Worm (Caenorhabditis elegans) whole organism, young adult: ENCODE measurements around the gene fbxb-21.
"Not testable (repeated sequence)": the region's sequence is repeated elsewhere in the genome, so short reads cannot be mapped to it uniquely, and the experiment has no call there.

ENCODE experiments used
- C06A6.2 ChIP-seq: fragments of 200-800 bp; sonication (Bioruptor generic); conservative IDR thresholded peaks from 2 replicates; pipeline ENCODE4 v1.3.6; 2022; ENCODE audit warnings: missing genetic modification characterization, missing compliant biosample characterization
- F55B11.4 ChIP-seq: sonication (generic microtip); optimal IDR thresholded peaks from 2 replicates; lab custom pipeline; 2016; ENCODE audit warnings: missing compliant biosample characterization, missing genetic modification characterization, borderline replicate concordance; ENCODE audit not compliant: insufficient read depth
- Y53F4B.3 ChIP-seq: fragments of 200-800 bp; sonication (Bioruptor generic); IDR thresholded peaks from 2 replicates; pipeline ENCODE4 v1.3.6; 2022; ENCODE audit warnings: missing genetic modification reagents, missing genetic modification characterization, missing compliant biosample characterization
- Y67H2A.10 ChIP-seq: fragments of 200-800 bp; sonication (Bioruptor generic); conservative IDR thresholded peaks from 2 replicates; pipeline ENCODE4 v1.3.6; 2022; ENCODE audit warnings: missing genetic modification reagents, missing genetic modification characterization, missing compliant biosample characterization
- Y79H2A.3 ChIP-seq: fragments of 200-800 bp; sonication (Bioruptor generic); conservative IDR thresholded peaks from 2 replicates; pipeline ENCODE4 v1.3.6; 2022; ENCODE audit warnings: missing genetic modification reagents, missing genetic modification characterization, missing compliant biosample characterization
- Y95B8A.8 ChIP-seq: fragments of 200-800 bp; sonication (Bioruptor generic); IDR thresholded peaks from 2 replicates; pipeline ENCODE4 v1.3.6; 2022; ENCODE audit warnings: missing genetic modification reagents, missing genetic modification characterization, missing compliant biosample characterization
- atf-7 ChIP-seq: sonication (generic microtip); optimal IDR thresholded peaks from 2 replicates; lab custom pipeline; 2017; ENCODE audit warnings: mild to moderate bottlenecking, missing genetic modification characterization, missing compliant biosample characterization
- attf-3 ChIP-seq: fragments of 200-800 bp; sonication (Bioruptor generic); conservative IDR thresholded peaks from 2 replicates; pipeline ENCODE4 v1.3.6; 2022; ENCODE audit warnings: missing genetic modification reagents, missing genetic modification characterization, missing compliant biosample characterization
- ceh-27 ChIP-seq: fragments of 200-800 bp; sonication (Bioruptor generic); optimal IDR thresholded peaks from 2 replicates; lab custom pipeline; 2018; ENCODE audit warnings: mild to moderate bottlenecking, missing genetic modification characterization, moderate library complexity, missing compliant biosample characterization
- ceh-79 ChIP-seq: sonication (generic microtip); optimal IDR thresholded peaks from 2 replicates; lab custom pipeline; 2017; ENCODE audit warnings: mild to moderate bottlenecking, missing genetic modification characterization, missing compliant biosample characterization
- dox-1 ChIP-seq: fragments of 200-800 bp; sonication (Bioruptor generic); IDR thresholded peaks from 2 replicates; pipeline ENCODE4 v1.3.6; 2022; ENCODE audit warnings: missing genetic modification reagents, missing genetic modification characterization, missing compliant biosample characterization
- dpff-1 ChIP-seq: sonication (generic microtip); optimal IDR thresholded peaks from 2 replicates; lab custom pipeline; 2017; ENCODE audit warnings: mild to moderate bottlenecking, missing genetic modification characterization, missing compliant biosample characterization
- dpl-1 ChIP-seq: fragments of 150-350 bp; optimal IDR thresholded peaks from 2 replicates; lab custom pipeline; 2014; ENCODE audit warnings: missing biosample characterization, missing genetic modification reagents, missing genetic modification characterization
- egl-18 ChIP-seq: fragments of 200-800 bp; sonication (Bioruptor generic); IDR thresholded peaks from 2 replicates; pipeline ENCODE4 v1.3.6; 2022; ENCODE audit warnings: missing genetic modification reagents, missing genetic modification characterization, missing compliant biosample characterization
- ets-4 ChIP-seq: fragments of 200-800 bp; sonication (Bioruptor generic); optimal IDR thresholded peaks from 2 replicates; lab custom pipeline; 2018; ENCODE audit warnings: mild to moderate bottlenecking, missing genetic modification characterization, missing compliant biosample characterization
- fkh-3 ChIP-seq: sonication (generic microtip); optimal IDR thresholded peaks from 2 replicates; lab custom pipeline; 2016; ENCODE audit warnings: mild to moderate bottlenecking, missing genetic modification characterization, missing compliant biosample characterization
- gei-17 ChIP-seq: fragments of 200-800 bp; sonication (Bioruptor generic); optimal IDR thresholded peaks from 2 replicates; lab custom pipeline; 2018; ENCODE audit warnings: mild to moderate bottlenecking, missing genetic modification characterization, missing compliant biosample characterization
- lag-1 ChIP-seq: fragments of 200-800 bp; sonication (Bioruptor generic); IDR thresholded peaks from 2 replicates; pipeline ENCODE4 v1.3.6; 2022; ENCODE audit warnings: missing genetic modification reagents, missing genetic modification characterization, missing compliant biosample characterization
- let-526 ChIP-seq: fragments of 200-800 bp; sonication (Bioruptor generic); IDR thresholded peaks from 2 replicates; pipeline ENCODE4 v1.3.6; 2022; ENCODE audit warnings: missing genetic modification reagents, missing genetic modification characterization, missing compliant biosample characterization
- lin-35 ChIP-seq, 3 experiments: fragments of 150-350 bp in 2 of 3; sonication (generic microtip) in 1 of 3; optimal IDR thresholded peaks; 2 replicates each; lab custom pipeline; 2014 to 2018; ENCODE audit warnings: missing biosample characterization in 3 of 3, missing genetic modification characterization in 3 of 3, missing genetic modification reagents in 3 of 3
- lin-54 ChIP-seq: fragments of 200-800 bp; sonication (Bioruptor generic); optimal IDR thresholded peaks from 2 replicates; lab custom pipeline; 2018; ENCODE audit warnings: mild to moderate bottlenecking, missing genetic modification characterization, missing compliant biosample characterization
- madf-8 ChIP-seq: fragments of 200-800 bp; sonication (Bioruptor generic); conservative IDR thresholded peaks from 2 replicates; pipeline ENCODE4 v1.3.6; 2022; ENCODE audit warnings: missing genetic modification reagents, missing genetic modification characterization, missing compliant biosample characterization
- mel-28 ChIP-seq: sonication (generic microtip); optimal IDR thresholded peaks from 2 replicates; lab custom pipeline; 2016; ENCODE audit warnings: borderline replicate concordance, mild to moderate bottlenecking, missing genetic modification characterization, missing compliant biosample characterization
- nhr-120 ChIP-seq: fragments of 200-800 bp; sonication (Bioruptor generic); IDR thresholded peaks from 2 replicates; pipeline ENCODE4 v1.3.6; 2022; ENCODE audit warnings: missing genetic modification characterization, missing compliant biosample characterization
- nhr-179 ChIP-seq: sonication (generic microtip); optimal IDR thresholded peaks from 2 replicates; lab custom pipeline; 2016; ENCODE audit warnings: mild to moderate bottlenecking, missing genetic modification characterization, missing compliant biosample characterization
- nhr-80 ChIP-seq: sonication (generic microtip); optimal IDR thresholded peaks from 2 replicates; lab custom pipeline; 2016; ENCODE audit warnings: missing genetic modification characterization, missing compliant biosample characterization
- pha-4 ChIP-seq: fragments of 150-350 bp; sonication (generic microtip); optimal IDR thresholded peaks from 2 replicates; lab custom pipeline; 2014; ENCODE audit warnings: missing biosample characterization, missing genetic modification reagents, missing genetic modification characterization
- rec-8 ChIP-seq, 2 experiments: sonication (generic microtip); optimal IDR thresholded peaks; 2 replicates each; lab custom pipeline; 2016; ENCODE audit warnings: mild to moderate bottlenecking in 2 of 2, missing genetic modification characterization in 2 of 2, missing genetic modification reagents in 2 of 2, missing genotype in 2 of 2, missing biosample characterization in 1 of 2, missing compliant biosample characterization in 1 of 2, moderate library complexity in 1 of 2
- sdz-38 ChIP-seq: sonication (generic microtip); optimal IDR thresholded peaks from 2 replicates; lab custom pipeline; 2016; ENCODE audit warnings: missing genotype, missing genetic modification characterization, missing compliant biosample characterization
- snpc-1.3 ChIP-seq: sonication (generic microtip); optimal IDR thresholded peaks from 2 replicates; lab custom pipeline; 2017; ENCODE audit warnings: missing genetic modification characterization, mild to moderate bottlenecking, missing compliant biosample characterization, antibody characterized with exemption, moderate library complexity, missing genotype, missing genetic modification reagents; ENCODE audit not compliant: insufficient read depth
- snpc-4 ChIP-seq, 5 experiments: fragments of 150-350 bp in 1 of 5; sonication (generic microtip) in 4 of 5; optimal IDR thresholded peaks; 2 replicates each; lab custom pipeline; 2014 to 2018; ENCODE audit warnings: missing genetic modification characterization in 5 of 5, missing biosample characterization in 3 of 5, antibody characterized with exemption in 2 of 5, mild to moderate bottlenecking in 2 of 5, missing compliant biosample characterization in 2 of 5, missing genotype in 2 of 5, moderate library complexity in 2 of 5, missing genetic modification reagents in 1 of 5
- somi-1 ChIP-seq: fragments of 200-800 bp; sonication (Bioruptor generic); optimal IDR thresholded peaks from 2 replicates; lab custom pipeline; 2018; ENCODE audit warnings: mild to moderate bottlenecking, missing genetic modification characterization, missing compliant biosample characterization
- unc-130 ChIP-seq: sonication (generic microtip); optimal IDR thresholded peaks from 2 replicates; lab custom pipeline; 2016; ENCODE audit warnings: missing genetic modification reagents, missing genetic modification characterization, missing compliant biosample characterization
- xnd-1 ChIP-seq: sonication (generic microtip); optimal IDR thresholded peaks from 2 replicates; lab custom pipeline; 2016; ENCODE audit warnings: missing genotype, missing genetic modification reagents, missing genetic modification characterization, missing compliant biosample characterization
- ztf-28 ChIP-seq: fragments of 200-800 bp; sonication (Bioruptor generic); IDR thresholded peaks from 2 replicates; pipeline ENCODE4 v1.3.6; 2022; ENCODE audit warnings: missing genetic modification reagents, missing genetic modification characterization, missing compliant biosample characterization
- ztf-6 ChIP-seq: fragments of 200-800 bp; sonication (Bioruptor generic); IDR thresholded peaks from 2 replicates; pipeline ENCODE4 v1.3.6; 2022; ENCODE audit warnings: missing genetic modification reagents, missing genetic modification characterization, missing compliant biosample characterization

fbxb-21 gene

DNA sequence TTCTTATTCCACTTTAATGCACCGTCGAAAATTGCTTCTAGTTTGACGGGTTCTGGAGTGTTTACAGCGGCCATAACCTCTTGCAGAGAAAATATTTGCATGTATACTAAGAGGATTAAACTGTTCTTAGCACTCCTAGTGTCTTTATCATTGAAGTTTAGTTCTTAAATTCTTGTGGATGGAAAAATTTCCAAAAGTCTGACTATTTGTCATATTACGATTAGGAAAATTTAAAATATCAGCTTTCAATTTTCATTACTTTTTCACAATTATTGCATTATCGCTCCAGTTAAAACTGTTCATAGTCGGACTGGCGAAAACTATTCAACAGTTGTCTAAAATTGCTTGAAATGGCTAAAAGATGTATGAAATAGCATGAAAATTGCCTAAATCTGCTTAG, 12.2 kb upstream of the fbxb-21 start, which contains the start of gene ZC204.13:
TSS of gene ZC204.13 (minus strand) at position 101 of the 400 bp plus-strand sequence.
- not testable (repeated sequence) for TF ChIP-seq egl-18 (GFP tag; lab: Robert Waterston, UW); ets-4 (GFP tag; lab: Kevin White, UChicago); Y95B8A.8 (GFP tag; lab: Robert Waterston, UW)

DNA sequence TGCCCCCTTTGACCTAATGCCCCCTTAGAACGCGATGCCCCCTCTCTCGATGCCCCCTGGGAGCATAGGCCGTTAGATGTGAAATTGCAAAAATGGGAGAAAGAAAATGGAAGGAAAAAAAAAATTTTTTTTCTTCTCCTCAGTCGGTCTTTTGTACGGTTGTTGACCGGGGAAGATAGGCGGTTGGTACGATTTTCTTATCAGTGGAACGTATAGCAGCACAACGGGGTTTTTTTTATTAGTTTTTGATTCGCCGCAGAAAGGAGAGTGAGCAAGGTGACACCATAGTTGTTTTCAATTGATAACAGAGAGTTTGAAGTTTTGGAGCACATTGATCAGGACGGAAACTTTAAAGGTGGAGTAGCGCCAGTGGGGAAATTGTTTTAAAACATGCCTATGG, 11.1 kb upstream of the fbxb-21 start:
- TF ChIP-seq dox-1 (GFP tag; lab: Robert Waterston, UW) (peak; percentile 67; the same call in 1 of the 2 replicates), nhr-80 (peak; percentile 75)

DNA sequence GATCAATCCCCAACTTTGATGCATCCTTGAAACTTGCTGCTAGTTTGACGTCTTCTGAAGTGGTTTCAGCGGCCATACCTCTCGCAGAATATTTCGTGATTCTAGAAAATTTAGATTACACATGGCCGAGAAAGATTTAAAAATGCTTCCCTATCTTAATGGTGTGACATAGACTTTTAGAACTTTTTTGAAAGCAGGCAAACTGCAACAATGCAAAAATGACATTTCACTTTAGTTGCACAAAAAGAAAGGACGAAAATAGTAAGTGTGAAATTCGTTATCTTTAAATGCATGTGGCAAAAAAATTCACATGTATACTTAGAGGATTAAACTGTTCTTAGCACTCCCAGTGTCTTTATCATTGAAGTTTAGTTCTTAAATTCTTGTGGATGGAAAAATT, 8.5 kb upstream of the fbxb-21 start, which contains the start of gene ZC204.12:
TSS of gene ZC204.12 (minus strand) at position 101 of the 400 bp plus-strand sequence.
- TF ChIP-seq F55B11.4 (tag; lab: Kevin White, UChicago) (no peak), lin-35 (GFP tag; optimal IDR thresholded peaks at IDR 0.05; lab: Kevin White, UChicago) (no peak), lin-54 (GFP tag; lab: Kevin White, UChicago) (no peak), C06A6.2 (GFP tag; lab: Robert Waterston, UW) (no peak), Y53F4B.3 (GFP tag; lab: Robert Waterston, UW) (no peak), snpc-4 (GFP tag; optimal IDR thresholded peaks at IDR 0.05; lab: Kevin White, UChicago) (no peak), snpc-4 (tag; optimal IDR thresholded peaks at IDR 0.05; lab: Kevin White, UChicago) (no peak), ztf-6 (GFP tag; lab: Robert Waterston, UW) (no peak), ztf-28 (GFP tag; lab: Robert Waterston, UW) (no peak), xnd-1 (tag; lab: Kevin White, UChicago) (no peak), ceh-79 (no peak), lag-1 (GFP tag; lab: Robert Waterston, UW) (no peak), Y67H2A.10 (no peak), madf-8 (GFP tag; lab: Robert Waterston, UW) (no peak), unc-130 (GFP tag; lab: Kevin White, UChicago) (no peak), sdz-38 (tag; lab: Kevin White, UChicago) (no peak), snpc-1.3 (tag; lab: Kevin White, UChicago) (no peak), nhr-120 (GFP tag; lab: Robert Waterston, UW) (no peak), Y79H2A.3 (GFP tag; lab: Robert Waterston, UW) (no peak), fkh-3 (tag; lab: Kevin White, UChicago) (no peak)

DNA sequence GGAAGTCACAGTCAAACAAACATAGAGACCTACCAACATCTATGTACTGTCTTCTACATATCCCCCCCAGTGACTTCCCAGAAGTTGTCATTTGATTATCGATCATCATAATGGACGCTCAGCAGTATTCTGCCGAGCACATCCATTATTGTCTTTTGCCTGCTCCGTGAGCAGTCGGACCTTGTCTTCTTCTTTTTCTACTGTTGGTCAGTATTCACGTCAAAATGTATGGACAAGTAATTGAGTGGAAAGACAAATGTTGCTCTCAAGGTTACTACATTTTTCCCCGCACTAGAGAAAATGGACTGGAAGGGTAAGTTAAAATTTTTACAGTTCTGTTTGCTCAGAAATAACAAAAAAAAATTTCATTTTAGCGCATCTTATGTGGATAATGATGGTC, 6.2 kb upstream of the fbxb-21 start, which contains the start of gene btb-12:
TSS of gene btb-12 (plus strand) at position 301 of the 400 bp plus-strand sequence.
- TF ChIP-seq ceh-27 (GFP tag; lab: Kevin White, UChicago) = no peak
- no peak for TF ChIP-seq lin-54 (GFP tag; lab: Kevin White, UChicago)
- TF ChIP-seq lag-1 (GFP tag; lab: Robert Waterston, UW) = no peak
- TF ChIP-seq attf-3 (GFP tag; lab: Robert Waterston, UW) = no peak
- TF ChIP-seq nhr-120 (GFP tag; lab: Robert Waterston, UW) = no peak
- TF ChIP-seq nhr-179 = no peak
- TF ChIP-seq let-526 (GFP tag; lab: Robert Waterston, UW) = no peak

DNA sequence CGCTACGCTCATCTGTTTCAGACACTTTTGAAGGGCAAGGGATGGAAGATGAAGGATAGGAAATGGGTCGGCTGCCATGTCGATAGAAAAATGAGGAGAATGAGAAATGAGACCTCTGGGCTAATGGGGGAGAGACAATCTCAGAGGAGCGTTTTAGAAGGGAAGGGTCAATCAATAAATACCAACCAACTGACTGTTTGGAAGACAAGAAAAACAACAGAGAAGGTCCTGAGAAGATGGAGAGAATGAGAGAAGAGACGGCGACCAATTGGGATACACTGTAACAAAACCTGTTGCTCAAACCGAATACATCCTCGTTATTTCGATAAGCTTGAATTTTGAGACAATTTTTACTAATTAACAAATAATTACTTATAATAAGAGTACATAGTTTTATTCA, 4.7 kb upstream of the fbxb-21 start, which contains the start of gene fbxb-15:
TSS of gene fbxb-15 (minus strand) at position 101 of the 400 bp plus-strand sequence.
- no peak for TF ChIP-seq unc-130 (GFP tag; lab: Kevin White, UChicago)
- TF ChIP-seq dpl-1 (GFP tag; lab: Kevin White, UChicago) = no peak
- no peak for TF ChIP-seq gei-17 (GFP tag; lab: Kevin White, UChicago)
- no peak for TF ChIP-seq somi-1 (GFP tag; lab: Kevin White, UChicago)
- no peak for TF ChIP-seq pha-4
- no peak for TF ChIP-seq ceh-27 (GFP tag; lab: Kevin White, UChicago)
- TF ChIP-seq mel-28 (tag; lab: Kevin White, UChicago) = no peak
- no peak for TF ChIP-seq F55B11.4 (tag; lab: Kevin White, UChicago)
- no peak for TF ChIP-seq ztf-6 (GFP tag; lab: Robert Waterston, UW)
- no peak for TF ChIP-seq dpff-1 (tag; lab: Kevin White, UChicago)
- TF ChIP-seq ets-4 (GFP tag; lab: Kevin White, UChicago) = no peak
- TF ChIP-seq C06A6.2 (GFP tag; lab: Robert Waterston, UW) = no peak
- TF ChIP-seq ceh-79 = no peak
- no peak for TF ChIP-seq nhr-120 (GFP tag; lab: Robert Waterston, UW)
- TF ChIP-seq rec-8 (tag; optimal IDR thresholded peaks at IDR 0.05; lab: Kevin White, UChicago) = no peak
- no peak for TF ChIP-seq atf-7 (tag; lab: Kevin White, UChicago)
